Worm (Caenorhabditis elegans) whole organism, L2 larva: ENCODE results near the gene osm-10.
A peak's percentile ranks its signal among the peaks of the same experiment; 100 is the strongest.

Source experiments
- C34F6.9 ChIP-seq: fragments of 150-350 bp; optimal IDR thresholded peaks from 2 replicates; lab custom pipeline; 2014; ENCODE audit warnings: missing biosample characterization, missing genetic modification characterization
- F13H6.1 ChIP-seq: sonication (generic microtip); optimal IDR thresholded peaks from 2 replicates; lab custom pipeline; 2016; ENCODE audit warnings: missing genetic modification characterization, missing compliant biosample characterization
- R02D3.7 ChIP-seq: fragments of 150-350 bp; optimal IDR thresholded peaks from 2 replicates; lab custom pipeline; 2014; ENCODE audit warnings: missing biosample characterization, missing genetic modification characterization
- Y55F3AM.14 ChIP-seq: fragments of 200-800 bp; sonication (Bioruptor generic); optimal IDR thresholded peaks from 2 replicates; lab custom pipeline; 2018; ENCODE audit warnings: mild to moderate bottlenecking, missing genetic modification characterization, missing compliant biosample characterization
- ZK546.5 ChIP-seq: sonication (generic microtip); optimal IDR thresholded peaks from 2 replicates; lab custom pipeline; 2017; ENCODE audit warnings: missing biosample characterization, missing genetic modification characterization
- alr-1 ChIP-seq: fragments of 150-350 bp; optimal IDR thresholded peaks from 2 replicates; lab custom pipeline; 2014; ENCODE audit warnings: missing biosample characterization, missing genetic modification characterization
- aly-2 ChIP-seq: fragments of 150-350 bp; optimal IDR thresholded peaks from 2 replicates; lab custom pipeline; 2014; ENCODE audit warnings: missing biosample characterization, missing genetic modification characterization
- blmp-1 ChIP-seq: sonication (generic microtip); optimal IDR thresholded peaks from 2 replicates; lab custom pipeline; 2017; ENCODE audit warnings: missing genetic modification characterization, mild to moderate bottlenecking, missing compliant biosample characterization, antibody characterized with exemption, moderate library complexity; ENCODE audit not compliant: insufficient read depth
- ceh-16 ChIP-seq: fragments of 150-350 bp; optimal IDR thresholded peaks from 2 replicates; lab custom pipeline; 2014; ENCODE audit warnings: missing biosample characterization, missing genetic modification characterization
- ceh-82 ChIP-seq: fragments of 150-350 bp; optimal IDR thresholded peaks from 2 replicates; lab custom pipeline; 2014; ENCODE audit warnings: missing biosample characterization, missing genetic modification characterization
- crh-2 ChIP-seq: sonication (generic microtip); optimal IDR thresholded peaks from 2 replicates; lab custom pipeline; 2017; ENCODE audit warnings: missing biosample characterization, missing genetic modification characterization
- dmd-4 ChIP-seq: sonication (generic microtip); optimal IDR thresholded peaks from 2 replicates; lab custom pipeline; 2017; ENCODE audit warnings: missing biosample characterization, missing genetic modification characterization
- egl-27 ChIP-seq: sonication (generic microtip); optimal IDR thresholded peaks from 3 replicates; lab custom pipeline; 2017; ENCODE audit warnings: missing biosample characterization, missing genetic modification reagents, missing genetic modification characterization
- elt-1 ChIP-seq: fragments of 150-350 bp; optimal IDR thresholded peaks from 2 replicates; lab custom pipeline; 2014; ENCODE audit warnings: missing biosample characterization, missing genetic modification characterization
- fos-1 ChIP-seq: fragments of 150-350 bp; optimal IDR thresholded peaks from 2 replicates; lab custom pipeline; 2014; ENCODE audit warnings: missing biosample characterization, missing genetic modification characterization
- gmeb-1 ChIP-seq: fragments of 150-350 bp; optimal IDR thresholded peaks from 2 replicates; lab custom pipeline; 2014; ENCODE audit warnings: missing biosample characterization, missing genetic modification characterization
- lin-13 ChIP-seq: fragments of 150-350 bp; optimal IDR thresholded peaks from 2 replicates; lab custom pipeline; 2014; ENCODE audit warnings: missing biosample characterization, missing genetic modification reagents, missing genetic modification characterization
- lin-39 ChIP-seq: fragments of 150-350 bp; optimal IDR thresholded peaks from 2 replicates; lab custom pipeline; 2014; ENCODE audit warnings: missing biosample characterization, missing genetic modification reagents, missing genetic modification characterization
- lsy-2 ChIP-seq, 2 experiments: fragments of 150-350 bp in 1 of 2; sonication (generic microtip) in 1 of 2; optimal IDR thresholded peaks; 2 replicates each; lab custom pipeline; 2014 to 2017; ENCODE audit warnings: missing biosample characterization in 2 of 2, missing genetic modification characterization in 2 of 2
- mbf-1 ChIP-seq: sonication (generic microtip); optimal IDR thresholded peaks from 2 replicates; lab custom pipeline; 2017; ENCODE audit warnings: missing biosample characterization, missing genetic modification characterization
- mdl-1 ChIP-seq, 2 experiments: fragments of 150-350 bp in 1 of 2; sonication (generic microtip) in 1 of 2; optimal IDR thresholded peaks; 2 replicates each; lab custom pipeline; 2017; ENCODE audit warnings: missing biosample characterization in 2 of 2, missing genetic modification characterization in 2 of 2
- nhr-10 ChIP-seq: sonication (generic microtip); optimal IDR thresholded peaks from 2 replicates; lab custom pipeline; 2017; ENCODE audit warnings: missing biosample characterization, missing genetic modification characterization
- nhr-11 ChIP-seq: fragments of 150-350 bp; optimal IDR thresholded peaks from 2 replicates; lab custom pipeline; 2014; ENCODE audit warnings: missing biosample characterization, missing genetic modification characterization
- nhr-12 ChIP-seq: fragments of 150-350 bp; optimal IDR thresholded peaks from 2 replicates; lab custom pipeline; 2014; ENCODE audit warnings: missing biosample characterization, missing genetic modification characterization
- nhr-129 ChIP-seq: fragments of 150-350 bp; optimal IDR thresholded peaks from 2 replicates; lab custom pipeline; 2014; ENCODE audit warnings: missing biosample characterization, missing genetic modification characterization
- nhr-21 ChIP-seq: fragments of 150-350 bp; optimal IDR thresholded peaks from 2 replicates; lab custom pipeline; 2014; ENCODE audit warnings: missing biosample characterization, missing genetic modification characterization
- nhr-23 ChIP-seq: fragments of 150-350 bp; optimal IDR thresholded peaks from 2 replicates; lab custom pipeline; 2014; ENCODE audit warnings: missing biosample characterization, missing genetic modification reagents, missing genetic modification characterization
- nhr-237 ChIP-seq: fragments of 150-350 bp; optimal IDR thresholded peaks from 2 replicates; lab custom pipeline; 2014; ENCODE audit warnings: missing biosample characterization, missing genetic modification characterization
- nhr-25 ChIP-seq: fragments of 150-350 bp; sonication (generic microtip); optimal IDR thresholded peaks from 3 replicates; lab custom pipeline; 2014; ENCODE audit warnings: missing biosample characterization, missing genetic modification characterization
- nhr-6 ChIP-seq: fragments of 150-350 bp; optimal IDR thresholded peaks from 2 replicates; lab custom pipeline; 2014; ENCODE audit warnings: missing biosample characterization, missing genetic modification characterization
- nhr-77 ChIP-seq: fragments of 150-350 bp; optimal IDR thresholded peaks from 2 replicates; lab custom pipeline; 2014; ENCODE audit warnings: missing biosample characterization, missing genetic modification characterization
- peb-1 ChIP-seq: fragments of 150-350 bp; optimal IDR thresholded peaks from 2 replicates; lab custom pipeline; 2014; ENCODE audit warnings: missing biosample characterization, missing genetic modification characterization
- sem-4 ChIP-seq: fragments of 150-350 bp; optimal IDR thresholded peaks from 2 replicates; lab custom pipeline; 2014; ENCODE audit warnings: missing biosample characterization, missing genetic modification reagents, missing genetic modification characterization
- sma-3 ChIP-seq: sonication (generic microtip); optimal IDR thresholded peaks from 2 replicates; lab custom pipeline; 2016; ENCODE audit warnings: missing genetic modification reagents, missing genetic modification characterization, missing compliant biosample characterization
- sma-9 ChIP-seq, 2 experiments: fragments of 150-350 bp in 1 of 2; sonication (generic microtip) in 1 of 2; optimal IDR thresholded peaks; 2 replicates each; lab custom pipeline; 2014 to 2016; ENCODE audit warnings: missing genetic modification characterization in 2 of 2, mild to moderate bottlenecking in 1 of 2, missing biosample characterization in 1 of 2, missing compliant biosample characterization in 1 of 2, missing genetic modification reagents in 1 of 2, moderate library complexity in 1 of 2
- snpc-4 ChIP-seq: fragments of 150-350 bp; optimal IDR thresholded peaks from 2 replicates; lab custom pipeline; 2014; ENCODE audit warnings: missing biosample characterization, missing genetic modification characterization
- unc-62 ChIP-seq: fragments of 150-350 bp; optimal IDR thresholded peaks from 2 replicates; lab custom pipeline; 2014; ENCODE audit warnings: missing biosample characterization, missing genetic modification reagents, missing genetic modification characterization
- ztf-1 ChIP-seq: fragments of 200-800 bp; sonication (Bioruptor generic); conservative IDR thresholded peaks from 2 replicates; pipeline ENCODE4 v1.3.6; 2022; ENCODE audit warnings: missing genetic modification characterization, missing compliant biosample characterization
- ztf-11 ChIP-seq: sonication (generic microtip); optimal IDR thresholded peaks from 2 replicates; lab custom pipeline; 2017; ENCODE audit warnings: missing biosample characterization, missing genetic modification characterization

The osm-10 gene

ce11 chrIII:7199467-7199866, 43.6 kb upstream of the osm-10 start:
- no peak for TF ChIP-seq nhr-11 (tag; lab: Kevin White, UChicago)
- TF ChIP-seq aly-2 (tag; lab: Kevin White, UChicago) = no peak
- TF ChIP-seq sem-4 (tag; lab: Kevin White, UChicago) = no peak
- TF ChIP-seq gmeb-1 (tag; lab: Kevin White, UChicago) = no peak
- TF ChIP-seq mbf-1 (tag; lab: Kevin White, UChicago) = no peak
- no peak for TF ChIP-seq Y55F3AM.14
- no peak for TF ChIP-seq alr-1
- TF ChIP-seq lsy-2 (tag; optimal IDR thresholded peaks at IDR 0.05; lab: Kevin White, UChicago) = peak in 1 of 2 experiments; percentile 4
- no peak for TF ChIP-seq nhr-6 (tag; lab: Kevin White, UChicago)
- peak; percentile 16 for TF ChIP-seq egl-27 (tag; lab: Kevin White, UChicago)
- TF ChIP-seq nhr-23 (tag; lab: Kevin White, UChicago) = no peak
- no peak for TF ChIP-seq C34F6.9 (tag; lab: Kevin White, UChicago)
- peak; percentile 70 for TF ChIP-seq nhr-25 (tag; lab: Kevin White, UChicago)
- no peak for TF ChIP-seq fos-1 (tag; lab: Kevin White, UChicago)
- peak; percentile 3 for TF ChIP-seq lin-13
- peak in 1 of 2 experiments; percentile 2 for TF ChIP-seq mdl-1 (tag; optimal IDR thresholded peaks at IDR 0.05; lab: Kevin White, UChicago)
- no peak for TF ChIP-seq ztf-11 (tag; lab: Kevin White, UChicago)
- no peak for TF ChIP-seq lin-39 (tag; lab: Kevin White, UChicago)
- TF ChIP-seq nhr-237 (tag; lab: Kevin White, UChicago) = no peak
- TF ChIP-seq blmp-1 (tag; lab: Kevin White, UChicago) = peak; percentile 93
- TF ChIP-seq nhr-129 (tag; lab: Kevin White, UChicago) = no peak
- no peak for TF ChIP-seq nhr-10
- no peak for TF ChIP-seq nhr-12 (tag; lab: Kevin White, UChicago)
- TF ChIP-seq nhr-21 (tag; lab: Kevin White, UChicago) = peak; percentile 64
- peak; percentile 14 for TF ChIP-seq sma-3 (GFP tag; lab: Kevin White, UChicago)
- TF ChIP-seq nhr-77 (tag; lab: Kevin White, UChicago) = no peak
- TF ChIP-seq dmd-4 = no peak
- TF ChIP-seq snpc-4 = no peak

ce11 chrIII:7201378-7202256, 41.5 kb upstream of the osm-10 start, which contains the start of gene dpy-31:
Gene dpy-31 (plus strand): TSS chrIII:7202206.
- peak; percentile 99 for TF ChIP-seq blmp-1 (tag; lab: Kevin White, UChicago)
- no peak for TF ChIP-seq R02D3.7 (tag; lab: Kevin White, UChicago)
- peak; percentile 90 for TF ChIP-seq nhr-25 (tag; lab: Kevin White, UChicago)
- peak; percentile 88 for TF ChIP-seq egl-27 (tag; lab: Kevin White, UChicago)
- peak; percentile 33 for TF ChIP-seq sma-3 (GFP tag; lab: Kevin White, UChicago)
- TF ChIP-seq nhr-10 = no peak
- TF ChIP-seq sma-9 (GFP tag; optimal IDR thresholded peaks at IDR 0.05; lab: Kevin White, UChicago) = peak; percentile 57
- TF ChIP-seq sma-9 (tag; optimal IDR thresholded peaks at IDR 0.05; lab: Kevin White, UChicago) = no peak
- TF ChIP-seq nhr-21 (tag; lab: Kevin White, UChicago) = peak; percentile 64
- TF ChIP-seq crh-2 (tag; lab: Kevin White, UChicago) = peak; percentile 39
- TF ChIP-seq fos-1 (tag; lab: Kevin White, UChicago) = peak; percentile 27
- TF ChIP-seq lsy-2 (tag; optimal IDR thresholded peaks at IDR 0.05; lab: Kevin White, UChicago) = peak in 1 of 2 experiments; percentile 37
- no peak for TF ChIP-seq peb-1
- TF ChIP-seq ceh-16 (tag; lab: Kevin White, UChicago) = peak; percentile 22
- TF ChIP-seq nhr-129 (tag; lab: Kevin White, UChicago) = no peak

ce11 chrIII:7203130-7203775, 39.8 kb upstream of the osm-10 start:
- no peak for TF ChIP-seq ztf-1 (GFP tag; lab: Robert Waterston, UW)
- no peak for TF ChIP-seq F13H6.1 (tag; lab: Kevin White, UChicago)
- TF ChIP-seq elt-1 = no peak
- peak; percentile 65 for TF ChIP-seq nhr-21 (tag; lab: Kevin White, UChicago)
- TF ChIP-seq egl-27 (tag; lab: Kevin White, UChicago) = peak; percentile 75
- peak; percentile 27 for TF ChIP-seq sma-3 (GFP tag; lab: Kevin White, UChicago)
- TF ChIP-seq crh-2 (tag; lab: Kevin White, UChicago) = no peak
- TF ChIP-seq nhr-129 (tag; lab: Kevin White, UChicago) = no peak
- no peak for TF ChIP-seq ZK546.5 (tag; lab: Kevin White, UChicago)
- peak in 1 of 2 experiments; percentile 20 for TF ChIP-seq lsy-2 (tag; optimal IDR thresholded peaks at IDR 0.05; lab: Kevin White, UChicago)
- TF ChIP-seq unc-62 = no peak
- peak; percentile 42 for TF ChIP-seq fos-1 (tag; lab: Kevin White, UChicago)
- peak; percentile 50 for TF ChIP-seq sma-9 (GFP tag; optimal IDR thresholded peaks at IDR 0.05; lab: Kevin White, UChicago)
- TF ChIP-seq sma-9 (tag; optimal IDR thresholded peaks at IDR 0.05; lab: Kevin White, UChicago) = no peak
- peak; percentile 6 for TF ChIP-seq blmp-1 (tag; lab: Kevin White, UChicago)
- TF ChIP-seq nhr-25 (tag; lab: Kevin White, UChicago) = peak; percentile 67
- TF ChIP-seq ceh-82 = no peak
- TF ChIP-seq gmeb-1 (tag; lab: Kevin White, UChicago) = peak; percentile 45
